Worm (Caenorhabditis elegans): Measurements from ENCODE around the gene dnj-8.

The dnj-8 gene

ce11 chrII:6565077-6565476, 32.8 kb downstream of the dnj-8 start, which contains the start of gene mpz-3 (continued):
- TF ChIP-seq lsy-27 (tag; optimal IDR thresholded peaks at IDR 0.05; ENCODE audit: borderline replicate concordance, insufficient read depth) = no peak
- no peak for TF ChIP-seq unc-62 (GFP tag; optimal IDR thresholded peaks at IDR 0.05)
- peak; percentile 70 for TF ChIP-seq hmg-1.2 (GFP tag; IDR thresholded peaks at IDR 0.05)

- TF ChIP-seq hsf-1 (GFP tag; IDR thresholded peaks at IDR 0.05) = no peak
- no peak for TF ChIP-seq pbrm-1 (GFP tag; IDR thresholded peaks at IDR 0.05)
- TF ChIP-seq nfya-1 (tag; optimal IDR thresholded peaks at IDR 0.05; ENCODE audit: borderline replicate concordance, insufficient read depth) = no peak
- TF ChIP-seq ztf-6 (GFP tag; IDR thresholded peaks at IDR 0.05) = no peak
- TF ChIP-seq athp-1 (tag; optimal IDR thresholded peaks at IDR 0.05) = no peak
- TF ChIP-seq zfh-2 (GFP tag; conservative IDR thresholded peaks at IDR 0.05) = peak; percentile 49
- no peak for TF ChIP-seq B0336.3 (GFP tag; IDR thresholded peaks at IDR 0.05)
- TF ChIP-seq fkh-3 (tag; optimal IDR thresholded peaks at IDR 0.05) = no peak
- no peak for TF ChIP-seq die-1 (tag; optimal IDR thresholded peaks at IDR 0.05)
- no peak for TF ChIP-seq dpff-1 (tag; optimal IDR thresholded peaks at IDR 0.05)
- TF ChIP-seq madf-10 (tag; optimal IDR thresholded peaks at IDR 0.05) = no peak
- no peak for TF ChIP-seq attf-3 (GFP tag; conservative IDR thresholded peaks at IDR 0.05)
- no peak for TF ChIP-seq lsy-27 (tag; optimal IDR thresholded peaks at IDR 0.05; ENCODE audit: borderline replicate concordance, insufficient read depth)
- no peak for TF ChIP-seq aptf-3 (GFP tag; IDR thresholded peaks at IDR 0.05)
- TF ChIP-seq let-526 (GFP tag; IDR thresholded peaks at IDR 0.05) = no peak
- no peak for TF ChIP-seq tbx-9 (tag; optimal IDR thresholded peaks at IDR 0.05; ENCODE audit: borderline replicate concordance)
- no peak for TF ChIP-seq T26A5.8 (tag; optimal IDR thresholded peaks at IDR 0.05)
- TF ChIP-seq lin-40 (tag; optimal IDR thresholded peaks at IDR 0.05) = no peak
- TF ChIP-seq dox-1 (GFP tag; IDR thresholded peaks at IDR 0.05) = no peak
- TF ChIP-seq rpc-1 (optimal IDR thresholded peaks at IDR 0.05) = no peak
- TF ChIP-seq rpc-1 (tag; optimal IDR thresholded peaks at IDR 0.05) = no peak
- TF ChIP-seq F57A8.1 (GFP tag; optimal IDR thresholded peaks at IDR 0.05) = no peak
- TF ChIP-seq Y56A3A.18 (GFP tag; IDR thresholded peaks at IDR 0.05) = no peak
- TF ChIP-seq ekl-4 (GFP tag; IDR thresholded peaks at IDR 0.05) = no peak
- TF ChIP-seq F55B11.4 (tag; optimal IDR thresholded peaks at IDR 0.05; ENCODE audit: borderline replicate concordance, insufficient read depth) = no peak
- no peak for TF ChIP-seq efl-1 (GFP tag; optimal IDR thresholded peaks at IDR 0.05)
- TF ChIP-seq Y79H2A.3 (GFP tag; conservative IDR thresholded peaks at IDR 0.05) = no peak
- TF ChIP-seq B0035.1 (tag; optimal IDR thresholded peaks at IDR 0.05) = no peak
- no peak for TF ChIP-seq Y67H2A.10 (GFP tag; conservative IDR thresholded peaks at IDR 0.05)
- TF ChIP-seq let-607 (tag; optimal IDR thresholded peaks at IDR 0.05) = no peak
- TF ChIP-seq snpc-1.3 (tag; optimal IDR thresholded peaks at IDR 0.05; ENCODE audit: insufficient read depth) = no peak
- no peak for TF ChIP-seq lsl-1 (GFP tag; optimal IDR thresholded peaks at IDR 0.05)
- TF ChIP-seq somi-1 (GFP tag; optimal IDR thresholded peaks at IDR 0.05) = no peak
- no peak for TF ChIP-seq ceh-100 (GFP tag; IDR thresholded peaks at IDR 0.05)
- no peak for TF ChIP-seq C06A6.2 (GFP tag; conservative IDR thresholded peaks at IDR 0.05)
- TF ChIP-seq pha-4 (tag; optimal IDR thresholded peaks at IDR 0.05) = no peak
- no peak for TF ChIP-seq lir-1 (GFP tag; conservative IDR thresholded peaks at IDR 0.05)
- TF ChIP-seq K11D2.4 (GFP tag; IDR thresholded peaks at IDR 0.05) = no peak
- TF ChIP-seq madf-8 (GFP tag; conservative IDR thresholded peaks at IDR 0.05) = no peak
- no peak for TF ChIP-seq ccch-3 (GFP tag; optimal IDR thresholded peaks at IDR 0.05)
- no peak for TF ChIP-seq B0019.2 (GFP tag; conservative IDR thresholded peaks at IDR 0.05)
- peak; percentile 10 for TF ChIP-seq ZK185.1 (tag; optimal IDR thresholded peaks at IDR 0.05; ENCODE audit: poor library complexity, severe bottlenecking)
- no peak for TF ChIP-seq Y53F4B.3 (GFP tag; IDR thresholded peaks at IDR 0.05)
- peak; percentile 44 for TF ChIP-seq nhr-80 (tag; optimal IDR thresholded peaks at IDR 0.05)
- no peak for TF ChIP-seq xnd-1 (tag; optimal IDR thresholded peaks at IDR 0.05)
Observed at ce11 chrII:6563238-6563637, 34.6 kb downstream of the dnj-8 start.

Data from whole organism, young adult.